Worm (Caenorhabditis elegans) whole organism, early embryonic: ENCODE results near the gene fbxa-136.

Experiments
- B0310.2 ChIP-seq: sonication (generic microtip); optimal IDR thresholded peaks from 2 replicates; lab custom pipeline; 2016; ENCODE audit warnings: mild to moderate bottlenecking, missing genetic modification characterization, missing compliant biosample characterization
- F13C5.2 ChIP-seq: sonication (generic microtip); optimal IDR thresholded peaks from 2 replicates; lab custom pipeline; 2017; ENCODE audit warnings: mild to moderate bottlenecking, missing genetic modification characterization, inconsistent platforms, missing compliant biosample characterization
- aly-1 ChIP-seq: sonication (generic microtip); optimal IDR thresholded peaks from 2 replicates; lab custom pipeline; 2016; ENCODE audit warnings: missing genetic modification characterization, missing compliant biosample characterization
- ama-1 ChIP-seq: fragments of 150-350 bp; optimal IDR thresholded peaks from 2 replicates; lab custom pipeline; 2014
- ceh-13 ChIP-seq: fragments of 200-800 bp; sonication (Bioruptor generic); optimal IDR thresholded peaks from 2 replicates; lab custom pipeline; 2018; ENCODE audit warnings: mild to moderate bottlenecking, missing genetic modification characterization, missing compliant biosample characterization
- ceh-36 ChIP-seq: sonication (generic microtip); optimal IDR thresholded peaks from 2 replicates; lab custom pipeline; 2016; ENCODE audit warnings: missing genetic modification characterization, inconsistent platforms, missing compliant biosample characterization
- ets-7 ChIP-seq: sonication (generic microtip); optimal IDR thresholded peaks from 2 replicates; lab custom pipeline; 2016; ENCODE audit warnings: missing genotype, missing genetic modification characterization, missing compliant biosample characterization
- flt-1 ChIP-seq: fragments of 200-800 bp; sonication (Bioruptor generic); IDR thresholded peaks from 2 replicates; pipeline ENCODE4 v1.3.6; 2022; ENCODE audit warnings: missing genetic modification characterization, missing compliant biosample characterization
- hmbx-1 ChIP-seq: sonication (generic microtip); optimal IDR thresholded peaks from 2 replicates; lab custom pipeline; 2016; ENCODE audit warnings: mild to moderate bottlenecking, missing genetic modification characterization, missing compliant biosample characterization
- hmg-4 ChIP-seq: fragments of 200-800 bp; sonication (Bioruptor generic); optimal IDR thresholded peaks from 2 replicates; lab custom pipeline; 2018; ENCODE audit warnings: mild to moderate bottlenecking, missing genetic modification characterization, missing compliant biosample characterization
- hnd-1 ChIP-seq: sonication (generic microtip); optimal IDR thresholded peaks from 2 replicates; lab custom pipeline; 2016; ENCODE audit warnings: missing genetic modification characterization, missing compliant biosample characterization
- pes-1 ChIP-seq: fragments of 200-800 bp; sonication (Bioruptor generic); IDR thresholded peaks from 2 replicates; pipeline ENCODE4 v1.3.6; 2022; ENCODE audit warnings: missing genetic modification reagents, missing genetic modification characterization, missing compliant biosample characterization
- scrt-1 ChIP-seq: fragments of 200-800 bp; sonication (Bioruptor generic); IDR thresholded peaks from 2 replicates; pipeline ENCODE4 v1.3.6; 2022; ENCODE audit warnings: missing genetic modification characterization, missing compliant biosample characterization
- sea-1 ChIP-seq: fragments of 200-800 bp; sonication (Bioruptor generic); conservative IDR thresholded peaks from 2 replicates; pipeline ENCODE4 v1.3.6; 2022; ENCODE audit warnings: missing genetic modification characterization, missing compliant biosample characterization
- tbx-11 ChIP-seq: fragments of 200-800 bp; sonication (Bioruptor generic); IDR thresholded peaks from 2 replicates; pipeline ENCODE4 v1.3.6; 2022; ENCODE audit warnings: missing genetic modification characterization, missing compliant biosample characterization
- tbx-37 ChIP-seq: fragments of 200-800 bp; sonication (Bioruptor generic); conservative IDR thresholded peaks from 2 replicates; pipeline ENCODE4 v1.3.6; 2022; ENCODE audit warnings: missing genetic modification reagents, missing genetic modification characterization, missing compliant biosample characterization
- tra-4 ChIP-seq: sonication (generic microtip); optimal IDR thresholded peaks from 2 replicates; lab custom pipeline; 2017; ENCODE audit warnings: missing genetic modification characterization, missing compliant biosample characterization

Gene fbxa-136

ce11 chrV:17542304-17542703 lies 21.5 kb downstream of the fbxa-136 start:
- 0 out of 2 replicates have a peak, but pooled peaks have one; percentile 31 for TF ChIP-seq tbx-11 (GFP tag; lab: Robert Waterston, UW)
- no peak for TF ChIP-seq scrt-1 (GFP tag; lab: Robert Waterston, UW)
- peak; percentile 58; the same call in 1 of the 2 replicates for TF ChIP-seq pes-1 (GFP tag; lab: Robert Waterston, UW)

ce11 chrV:17546931-17547330 lies 26.1 kb downstream of the fbxa-136 start:
- TF ChIP-seq pes-1 (GFP tag; lab: Robert Waterston, UW), result no peak
- TF ChIP-seq flt-1 (GFP tag; lab: Robert Waterston, UW), result no peak
- TF ChIP-seq F13C5.2 (tag; lab: Kevin White, UChicago), result no peak
- TF ChIP-seq tbx-11 (GFP tag; lab: Robert Waterston, UW), result no peak
- no peak for TF ChIP-seq B0310.2 (tag; lab: Kevin White, UChicago)
- no peak for TF ChIP-seq scrt-1 (GFP tag; lab: Robert Waterston, UW)

- no peak for TF ChIP-seq hmg-4 (GFP tag; lab: Kevin White, UChicago)
- no peak for TF ChIP-seq hnd-1 (tag; lab: Kevin White, UChicago)
- TF ChIP-seq tbx-37 (GFP tag; lab: Robert Waterston, UW), result no peak
- no peak for TF ChIP-seq hmbx-1 (tag; lab: Kevin White, UChicago)
- no peak for TF ChIP-seq tbx-11 (GFP tag; lab: Robert Waterston, UW)
- TF ChIP-seq ceh-36 (tag; lab: Kevin White, UChicago), result no peak
- TF ChIP-seq scrt-1 (GFP tag; lab: Robert Waterston, UW), result no peak
- no peak for TF ChIP-seq ceh-13
- no peak for TF ChIP-seq tra-4 (tag; lab: Kevin White, UChicago)
- TF ChIP-seq ama-1 (lab: Kevin White, UChicago), result no peak
- TF ChIP-seq pes-1 (GFP tag; lab: Robert Waterston, UW), result no peak
- TF ChIP-seq sea-1 (GFP tag; lab: Robert Waterston, UW), result no peak
- TF ChIP-seq F13C5.2 (tag; lab: Kevin White, UChicago), result no peak
- no peak for TF ChIP-seq aly-1 (tag; lab: Kevin White, UChicago)
- no peak for TF ChIP-seq flt-1 (GFP tag; lab: Robert Waterston, UW)
- no peak for TF ChIP-seq B0310.2 (tag; lab: Kevin White, UChicago)
- TF ChIP-seq ets-7 (tag; lab: Kevin White, UChicago), result no peak
Observed at ce11 chrV:17548635-17549034, 27.8 kb downstream of the fbxa-136 start.

- TF ChIP-seq scrt-1 (GFP tag; lab: Robert Waterston, UW) (no peak), flt-1 (GFP tag; lab: Robert Waterston, UW) (no peak), tra-4 (tag; lab: Kevin White, UChicago) (no peak), ceh-36 (tag; lab: Kevin White, UChicago) (no peak), hmg-4 (GFP tag; lab: Kevin White, UChicago) (no peak), F13C5.2 (tag; lab: Kevin White, UChicago) (no peak), hmbx-1 (tag; lab: Kevin White, UChicago) (no peak), tbx-37 (GFP tag; lab: Robert Waterston, UW) (no peak), aly-1 (tag; lab: Kevin White, UChicago) (no peak), ceh-13 (no peak)
Observed at ce11 chrV:17549362-17549761, 28.5 kb downstream of the fbxa-136 start, which contains the start of gene fbxa-176. Gene fbxa-176 (plus strand): TSS chrV:17549675.

ce11 chrV:17551396-17551795 lies 30.6 kb downstream of the fbxa-136 start:
- no peak for TF ChIP-seq ceh-36 (tag; lab: Kevin White, UChicago)
- TF ChIP-seq tbx-37 (GFP tag; lab: Robert Waterston, UW), result no peak
- TF ChIP-seq ets-7 (tag; lab: Kevin White, UChicago), result no peak

- no peak for TF ChIP-seq ceh-13
- TF ChIP-seq ets-7 (tag; lab: Kevin White, UChicago), result no peak
- TF ChIP-seq tra-4 (tag; lab: Kevin White, UChicago), result no peak
- TF ChIP-seq B0310.2 (tag; lab: Kevin White, UChicago), result no peak
- TF ChIP-seq F13C5.2 (tag; lab: Kevin White, UChicago), result no peak
- no peak for TF ChIP-seq scrt-1 (GFP tag; lab: Robert Waterston, UW)
- TF ChIP-seq tbx-11 (GFP tag; lab: Robert Waterston, UW), result no peak
- TF ChIP-seq hmg-4 (GFP tag; lab: Kevin White, UChicago), result no peak
- TF ChIP-seq sea-1 (GFP tag; lab: Robert Waterston, UW), result no peak
- TF ChIP-seq flt-1 (GFP tag; lab: Robert Waterston, UW), result no peak
- no peak for TF ChIP-seq hmbx-1 (tag; lab: Kevin White, UChicago)
- TF ChIP-seq ceh-36 (tag; lab: Kevin White, UChicago), result no peak
- no peak for TF ChIP-seq ama-1 (lab: Kevin White, UChicago)
- no peak for TF ChIP-seq pes-1 (GFP tag; lab: Robert Waterston, UW)
- TF ChIP-seq hnd-1 (tag; lab: Kevin White, UChicago), result no peak
- TF ChIP-seq tbx-37 (GFP tag; lab: Robert Waterston, UW), result no peak
- TF ChIP-seq aly-1 (tag; lab: Kevin White, UChicago), result no peak
Observed at ce11 chrV:17552759-17553158, 31.9 kb downstream of the fbxa-136 start, which contains the start of gene C38D9.8. Gene C38D9.8 (minus strand): TSS chrV:17552859.

ce11 chrV:17558377-17558776 lies 37.5 kb downstream of the fbxa-136 start, which contains the start of gene fbxa-174:
Gene fbxa-174 (minus strand): TSS chrV:17558477.
- TF ChIP-seq pes-1 (GFP tag; lab: Robert Waterston, UW) (no peak), sea-1 (GFP tag; lab: Robert Waterston, UW) (no peak), ceh-36 (tag; lab: Kevin White, UChicago) (no peak), tbx-11 (GFP tag; lab: Robert Waterston, UW) (no peak), B0310.2 (tag; lab: Kevin White, UChicago) (no peak), tbx-37 (GFP tag; lab: Robert Waterston, UW) (no peak), tra-4 (tag; lab: Kevin White, UChicago) (no peak), aly-1 (tag; lab: Kevin White, UChicago) (no peak), hmg-4 (GFP tag; lab: Kevin White, UChicago) (no peak), scrt-1 (GFP tag; lab: Robert Waterston, UW) (no peak)
